Worm (Caenorhabditis elegans) whole organism, young adult: ENCODE results near the gene C17H12.6.
A peak's percentile ranks its signal among the peaks of the same experiment; 100 is the strongest.
"Not testable (repeated sequence)": the region's sequence is repeated elsewhere in the genome, so short reads cannot be mapped to it uniquely, and the experiment has no call there.

ENCODE experiments used
- B0261.1 ChIP-seq: sonication (generic microtip); optimal IDR thresholded peaks from 2 replicates; lab custom pipeline; 2016; ENCODE audit warnings: mild to moderate bottlenecking, missing genetic modification characterization, moderate library complexity, missing compliant biosample characterization
- F23B12.7 ChIP-seq: sonication (generic microtip); optimal IDR thresholded peaks from 2 replicates; lab custom pipeline; 2017; ENCODE audit warnings: missing genetic modification characterization, mild to moderate bottlenecking, missing compliant biosample characterization, antibody characterized with exemption, moderate library complexity; ENCODE audit not compliant: insufficient read depth
- F33H1.4 ChIP-seq: fragments of 200-800 bp; sonication (Bioruptor generic); IDR thresholded peaks from 2 replicates; pipeline ENCODE4 v1.3.6; 2022; ENCODE audit warnings: missing genetic modification reagents, missing genetic modification characterization, missing compliant biosample characterization
- F55B11.4 ChIP-seq: sonication (generic microtip); optimal IDR thresholded peaks from 2 replicates; lab custom pipeline; 2016; ENCODE audit warnings: missing compliant biosample characterization, missing genetic modification characterization, borderline replicate concordance; ENCODE audit not compliant: insufficient read depth
- F57A8.1 ChIP-seq: fragments of 200-800 bp; sonication (Bioruptor generic); optimal IDR thresholded peaks from 2 replicates; lab custom pipeline; 2018; ENCODE audit warnings: mild to moderate bottlenecking, missing genetic modification characterization, moderate library complexity, missing compliant biosample characterization
- F57C9.4 ChIP-seq: sonication (generic microtip); optimal IDR thresholded peaks from 2 replicates; lab custom pipeline; 2017; ENCODE audit warnings: mild to moderate bottlenecking, missing genetic modification characterization, missing compliant biosample characterization
- T26A5.8 ChIP-seq: sonication (generic microtip); optimal IDR thresholded peaks from 2 replicates; lab custom pipeline; 2016; ENCODE audit warnings: missing genetic modification characterization, missing compliant biosample characterization
- Y53F4B.3 ChIP-seq: fragments of 200-800 bp; sonication (Bioruptor generic); IDR thresholded peaks from 2 replicates; pipeline ENCODE4 v1.3.6; 2022; ENCODE audit warnings: missing genetic modification reagents, missing genetic modification characterization, missing compliant biosample characterization
- Y79H2A.3 ChIP-seq: fragments of 200-800 bp; sonication (Bioruptor generic); conservative IDR thresholded peaks from 2 replicates; pipeline ENCODE4 v1.3.6; 2022; ENCODE audit warnings: missing genetic modification reagents, missing genetic modification characterization, missing compliant biosample characterization
- akir-1 ChIP-seq: fragments of 200-800 bp; sonication (Bioruptor generic); optimal IDR thresholded peaks from 2 replicates; lab custom pipeline; 2018; ENCODE audit warnings: mild to moderate bottlenecking, missing genetic modification characterization, moderate library complexity, missing compliant biosample characterization
- aptf-2 ChIP-seq: fragments of 200-800 bp; sonication (Bioruptor generic); conservative IDR thresholded peaks from 2 replicates; pipeline ENCODE4 v1.3.6; 2022; ENCODE audit warnings: missing genetic modification reagents, missing genetic modification characterization, missing compliant biosample characterization
- aptf-3 ChIP-seq: fragments of 200-800 bp; sonication (Bioruptor generic); IDR thresholded peaks from 2 replicates; pipeline ENCODE4 v1.3.6; 2022; ENCODE audit warnings: missing genetic modification characterization, missing compliant biosample characterization
- atf-7 ChIP-seq: sonication (generic microtip); optimal IDR thresholded peaks from 2 replicates; lab custom pipeline; 2017; ENCODE audit warnings: mild to moderate bottlenecking, missing genetic modification characterization, missing compliant biosample characterization
- bed-2 ChIP-seq: fragments of 200-800 bp; sonication (Bioruptor generic); IDR thresholded peaks from 2 replicates; pipeline ENCODE4 v1.3.6; 2022; ENCODE audit warnings: missing genetic modification reagents, missing genetic modification characterization, missing compliant biosample characterization
- cebp-2 ChIP-seq: fragments of 200-800 bp; sonication (Bioruptor generic); IDR thresholded peaks from 2 replicates; pipeline ENCODE4 v1.3.6; 2022; ENCODE audit warnings: missing genetic modification characterization, missing compliant biosample characterization
- ceh-40 ChIP-seq: fragments of 200-800 bp; sonication (Bioruptor generic); IDR thresholded peaks from 2 replicates; pipeline ENCODE4 v1.3.6; 2022; ENCODE audit warnings: missing genetic modification characterization, missing compliant biosample characterization
- ceh-58 ChIP-seq: fragments of 200-800 bp; sonication (Bioruptor generic); IDR thresholded peaks from 2 replicates; pipeline ENCODE4 v1.3.6; 2022; ENCODE audit warnings: missing genetic modification characterization, missing compliant biosample characterization
- ceh-91 ChIP-seq: fragments of 200-800 bp; sonication (Bioruptor generic); IDR thresholded peaks from 2 replicates; pipeline ENCODE4 v1.3.6; 2022; ENCODE audit warnings: missing genetic modification reagents, missing genetic modification characterization, missing compliant biosample characterization
- dox-1 ChIP-seq: fragments of 200-800 bp; sonication (Bioruptor generic); IDR thresholded peaks from 2 replicates; pipeline ENCODE4 v1.3.6; 2022; ENCODE audit warnings: missing genetic modification reagents, missing genetic modification characterization, missing compliant biosample characterization
- efl-1 ChIP-seq: fragments of 150-350 bp; optimal IDR thresholded peaks from 2 replicates; lab custom pipeline; 2014; ENCODE audit warnings: missing biosample characterization, missing genetic modification reagents, missing genetic modification characterization
- egrh-3 ChIP-seq: fragments of 200-800 bp; sonication (Bioruptor generic); IDR thresholded peaks from 2 replicates; pipeline ENCODE4 v1.3.6; 2022; ENCODE audit warnings: missing genetic modification reagents, missing genetic modification characterization, missing compliant biosample characterization
- ekl-4 ChIP-seq: fragments of 200-800 bp; sonication (Bioruptor generic); IDR thresholded peaks from 2 replicates; pipeline ENCODE4 v1.3.6; 2022; ENCODE audit warnings: missing genetic modification reagents, missing genetic modification characterization, missing compliant biosample characterization
- hmg-20 ChIP-seq: fragments of 200-800 bp; sonication (Bioruptor generic); IDR thresholded peaks from 2 replicates; pipeline ENCODE4 v1.3.6; 2022; ENCODE audit warnings: missing genetic modification reagents, missing genetic modification characterization, missing compliant biosample characterization
- hrde-1 ChIP-seq: sonication (generic microtip); optimal IDR thresholded peaks from 2 replicates; lab custom pipeline; 2016; ENCODE audit warnings: missing genetic modification characterization, mild to moderate bottlenecking, missing compliant biosample characterization, moderate library complexity, missing genotype, missing genetic modification reagents, borderline replicate concordance
- lin-26 ChIP-seq: fragments of 200-800 bp; sonication (Bioruptor generic); IDR thresholded peaks from 2 replicates; pipeline ENCODE4 v1.3.6; 2022; ENCODE audit warnings: missing genetic modification reagents, missing genetic modification characterization, missing compliant biosample characterization
- lir-1 ChIP-seq: fragments of 200-800 bp; sonication (Bioruptor generic); conservative IDR thresholded peaks from 2 replicates; pipeline ENCODE4 v1.3.6; 2022; ENCODE audit warnings: missing genetic modification reagents, missing genetic modification characterization, missing compliant biosample characterization
- madf-3 ChIP-seq: fragments of 200-800 bp; sonication (Bioruptor generic); IDR thresholded peaks from 2 replicates; pipeline ENCODE4 v1.3.6; 2022; ENCODE audit warnings: missing genetic modification reagents, missing genetic modification characterization, missing compliant biosample characterization
- madf-8 ChIP-seq: fragments of 200-800 bp; sonication (Bioruptor generic); conservative IDR thresholded peaks from 2 replicates; pipeline ENCODE4 v1.3.6; 2022; ENCODE audit warnings: missing genetic modification reagents, missing genetic modification characterization, missing compliant biosample characterization
- mxl-1 ChIP-seq: sonication (generic microtip); optimal IDR thresholded peaks from 2 replicates; lab custom pipeline; 2016; ENCODE audit warnings: missing genetic modification characterization, missing compliant biosample characterization
- nfya-1 ChIP-seq: sonication (generic microtip); optimal IDR thresholded peaks from 2 replicates; lab custom pipeline; 2017; ENCODE audit warnings: antibody characterized with exemption, missing compliant biosample characterization, missing genetic modification characterization, borderline replicate concordance; ENCODE audit not compliant: insufficient read depth
- nhr-27 ChIP-seq: fragments of 200-800 bp; sonication (Bioruptor generic); optimal IDR thresholded peaks from 2 replicates; lab custom pipeline; 2018; ENCODE audit warnings: mild to moderate bottlenecking, missing genetic modification characterization, moderate library complexity, missing compliant biosample characterization
- nhr-80 ChIP-seq: sonication (generic microtip); optimal IDR thresholded peaks from 2 replicates; lab custom pipeline; 2016; ENCODE audit warnings: missing genetic modification characterization, missing compliant biosample characterization
- pbrm-1 ChIP-seq: fragments of 200-800 bp; sonication (Bioruptor generic); IDR thresholded peaks from 2 replicates; pipeline ENCODE4 v1.3.6; 2022; ENCODE audit warnings: missing genetic modification reagents, missing genetic modification characterization, missing compliant biosample characterization
- rcor-1 ChIP-seq: fragments of 200-800 bp; sonication (Bioruptor generic); IDR thresholded peaks from 2 replicates; pipeline ENCODE4 v1.3.6; 2022; ENCODE audit warnings: missing genetic modification reagents, missing genetic modification characterization, missing compliant biosample characterization
- sea-2 ChIP-seq: fragments of 200-800 bp; sonication (Bioruptor generic); IDR thresholded peaks from 2 replicates; pipeline ENCODE4 v1.3.6; 2022; ENCODE audit warnings: missing genetic modification characterization, missing compliant biosample characterization
- snpc-3.4 ChIP-seq: sonication (generic microtip); optimal IDR thresholded peaks from 2 replicates; lab custom pipeline; 2017; ENCODE audit warnings: missing genetic modification characterization, mild to moderate bottlenecking, missing compliant biosample characterization, antibody characterized with exemption, moderate library complexity, missing genotype, missing genetic modification reagents
- ztf-18 ChIP-seq: sonication (generic microtip); optimal IDR thresholded peaks from 2 replicates; lab custom pipeline; 2016; ENCODE audit warnings: missing genotype, mild to moderate bottlenecking, missing genetic modification characterization, missing compliant biosample characterization
- ztf-26 ChIP-seq: sonication (generic microtip); optimal IDR thresholded peaks from 2 replicates; lab custom pipeline; 2017; ENCODE audit warnings: missing genetic modification characterization, missing compliant biosample characterization
- ztf-28 ChIP-seq: fragments of 200-800 bp; sonication (Bioruptor generic); IDR thresholded peaks from 2 replicates; pipeline ENCODE4 v1.3.6; 2022; ENCODE audit warnings: missing genetic modification reagents, missing genetic modification characterization, missing compliant biosample characterization
- ztf-3 ChIP-seq: fragments of 200-800 bp; sonication (Bioruptor generic); optimal IDR thresholded peaks from 2 replicates; lab custom pipeline; 2018; ENCODE audit warnings: mild to moderate bottlenecking, missing genetic modification characterization, missing compliant biosample characterization

C17H12.6 gene

ce11 chrIV:6832194-6832593 is 9.9 kb upstream of the C17H12.6 start:
- TF ChIP-seq B0261.1, result no peak
- no peak for TF ChIP-seq mxl-1 (tag; lab: Kevin White, UChicago)
- no peak for TF ChIP-seq nfya-1
- no peak for TF ChIP-seq F57A8.1 (GFP tag; lab: Kevin White, UChicago)
- no peak for TF ChIP-seq bed-2 (GFP tag; lab: Robert Waterston, UW)
- TF ChIP-seq F33H1.4 (GFP tag; lab: Robert Waterston, UW), result no peak
- TF ChIP-seq F57C9.4 (tag; lab: Kevin White, UChicago), result no peak
- no peak for TF ChIP-seq ztf-3 (GFP tag; lab: Kevin White, UChicago)
- no peak for TF ChIP-seq F23B12.7 (tag; lab: Kevin White, UChicago)
- TF ChIP-seq ztf-28 (GFP tag; lab: Robert Waterston, UW), result no peak
- TF ChIP-seq pbrm-1 (GFP tag; lab: Robert Waterston, UW), result no peak
- no peak for TF ChIP-seq efl-1 (GFP tag; lab: Kevin White, UChicago)
- no peak for TF ChIP-seq lin-26 (GFP tag; lab: Robert Waterston, UW)
- no peak for TF ChIP-seq aptf-3
- no peak for TF ChIP-seq lir-1 (GFP tag; lab: Robert Waterston, UW)
- no peak for TF ChIP-seq sea-2 (GFP tag; lab: Robert Waterston, UW)

ce11 chrIV:6829902-6830301 is 7.6 kb upstream of the C17H12.6 start, which contains the start of gene H20E11.1:
TSS of gene H20E11.1 (plus strand) at chrIV:6830145.
- TF ChIP-seq nhr-80 (tag; lab: Kevin White, UChicago) (peak; percentile 29), T26A5.8 (tag; lab: Kevin White, UChicago) (no peak), F55B11.4 (no peak)

- not testable (repeated sequence) for TF ChIP-seq hrde-1 (tag; lab: Kevin White, UChicago); ztf-18 (tag; lab: Kevin White, UChicago); dox-1 (GFP tag; lab: Robert Waterston, UW)
- TF ChIP-seq, all 124 proteins: peak for 0; not testable (repeated sequence) for 124
Observed at ce11 chrIV:6827477-6827876, 5.2 kb upstream of the C17H12.6 start, which contains the start of gene H20E11.2. TSS of gene H20E11.2 (plus strand) at chrIV:6827777.

ce11 chrIV:6824622-6825021 is 2.3 kb upstream of the C17H12.6 start, which contains the start of gene H20E11.3:
TSS of gene H20E11.3 (plus strand) at chrIV:6824816.
- TF ChIP-seq nhr-80 (tag; lab: Kevin White, UChicago), result peak; percentile 47
- TF ChIP-seq egrh-3 (GFP tag; lab: Robert Waterston, UW), result no peak

ce11 chrIV:6821709-6822108 is 597 bp downstream of the C17H12.6 start:
- TF ChIP-seq hrde-1 (tag; lab: Kevin White, UChicago), result no peak
- TF ChIP-seq snpc-3.4, result no peak
- no peak for TF ChIP-seq atf-7 (tag; lab: Kevin White, UChicago)
- TF ChIP-seq rcor-1 (GFP tag; lab: Robert Waterston, UW), result no peak
- TF ChIP-seq Y79H2A.3, result no peak
- no peak for TF ChIP-seq Y53F4B.3
- no peak for TF ChIP-seq ceh-91 (GFP tag; lab: Robert Waterston, UW)
- no peak for TF ChIP-seq madf-8
- TF ChIP-seq madf-3 (GFP tag; lab: Robert Waterston, UW), result no peak
- no peak for TF ChIP-seq ceh-40
- no peak for TF ChIP-seq ceh-58
- TF ChIP-seq aptf-2 (GFP tag; lab: Robert Waterston, UW), result no peak
- no peak for TF ChIP-seq sea-2 (GFP tag; lab: Robert Waterston, UW)
- TF ChIP-seq ztf-26 (tag; lab: Kevin White, UChicago), result no peak
- no peak for TF ChIP-seq nhr-27 (tag; lab: Kevin White, UChicago)
- TF ChIP-seq egrh-3 (GFP tag; lab: Robert Waterston, UW), result no peak
- TF ChIP-seq akir-1 (GFP tag; lab: Kevin White, UChicago), result no peak
- no peak for TF ChIP-seq cebp-2 (GFP tag; lab: Robert Waterston, UW)
- no peak for TF ChIP-seq ekl-4
- TF ChIP-seq hmg-20, result no peak
